Worm (Caenorhabditis elegans): ENCODE results near the gene algn-11.

Gene algn-11

DNA sequence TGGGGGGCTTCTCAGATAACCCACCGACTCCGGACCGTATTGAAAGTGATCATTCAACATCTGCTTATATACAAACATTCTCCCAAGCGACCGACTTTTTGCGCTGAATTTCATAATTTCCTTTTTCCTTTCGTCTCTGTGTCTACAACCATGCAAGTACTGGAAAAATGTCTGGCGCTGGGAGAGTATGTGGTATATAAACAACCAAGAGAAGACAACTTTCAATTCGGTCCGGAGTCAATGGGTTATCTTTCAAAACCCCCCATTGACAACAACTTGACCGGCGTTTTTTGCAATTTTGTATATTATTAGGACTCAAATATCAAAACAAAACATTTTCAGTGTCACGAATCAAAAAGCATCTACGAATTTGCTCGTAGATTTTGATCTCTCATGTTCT, 11.9 kb downstream of the algn-11 start (continued):
- TF ChIP-seq spr-1 (tag; optimal IDR thresholded peaks at IDR 0.05) (peak; percentile 20), zip-2 (tag; optimal IDR thresholded peaks at IDR 0.05) (peak; percentile 89), snpc-1.2 (GFP tag; IDR thresholded peaks at IDR 0.05) (0 out of 2 replicates have a peak, but pooled peaks have one; percentile 30), ctbp-1 (GFP tag; IDR thresholded peaks at IDR 0.05) (no peak), zfp-2 (tag; optimal IDR thresholded peaks at IDR 0.05) (peak; percentile 14), D1046.2 (GFP tag; IDR thresholded peaks at IDR 0.05) (peak; percentile 45; the same call in 1 of the 2 replicates), dmd-8 (GFP tag; IDR thresholded peaks at IDR 0.05) (no peak), F49E8.2 (tag; optimal IDR thresholded peaks at IDR 0.05; ENCODE audit: borderline replicate concordance) (no peak), ceh-28 (tag; optimal IDR thresholded peaks at IDR 0.05) (no peak), tra-1 (GFP tag; IDR thresholded peaks at IDR 0.05) (peak; percentile 79; the same call in 1 of the 2 replicates), ZK337.2 (GFP tag; IDR thresholded peaks at IDR 0.05) (peak; percentile 33; the same call in 1 of the 2 replicates), sdz-12 (GFP tag; optimal IDR thresholded peaks at IDR 0.05) (peak; percentile 74), nhr-237 (tag; optimal IDR thresholded peaks at IDR 0.05) (no peak), dmd-6 (GFP tag; IDR thresholded peaks at IDR 0.05) (peak; percentile 80), daf-12 (tag; optimal IDR thresholded peaks at IDR 0.05) (no peak), ces-1 (GFP tag; optimal IDR thresholded peaks at IDR 0.05) (no peak), hmg-1.1 (GFP tag; IDR thresholded peaks at IDR 0.05) (peak; percentile 75), ama-1 (optimal IDR thresholded peaks at IDR 0.05) (no peak), nhr-48 (tag; optimal IDR thresholded peaks at IDR 0.05) (peak; percentile 59), lir-3 (tag; optimal IDR thresholded peaks at IDR 0.05) (peak; percentile 4), Y5F2A.4 (GFP tag; optimal IDR thresholded peaks at IDR 0.05) (peak; percentile 63), T20F7.1 (GFP tag; optimal IDR thresholded peaks at IDR 0.05) (peak; percentile 87), unc-130 (GFP tag; optimal IDR thresholded peaks at IDR 0.05) (no peak), lin-39 (tag; optimal IDR thresholded peaks at IDR 0.05) (no peak), F26F4.8 (GFP tag; conservative IDR thresholded peaks at IDR 0.05) (0 out of 2 replicates have a peak, but pooled peaks have one; percentile 42), F10B5.3 (tag; optimal IDR thresholded peaks at IDR 0.05) (no peak), lin-38 (GFP tag; IDR thresholded peaks at IDR 0.05) (peak; percentile 84), gei-8 (GFP tag; optimal IDR thresholded peaks at IDR 0.05) (peak; percentile 37), pha-4 (GFP tag; IDR thresholded peaks at IDR 0.05) (no peak), pha-4 (tag; optimal IDR thresholded peaks at IDR 0.05) (no peak), dmd-9 (GFP tag; IDR thresholded peaks at IDR 0.05) (peak; percentile 67; the same call in 1 of the 2 replicates), nhr-25 (tag; optimal IDR thresholded peaks at IDR 0.05; ENCODE audit: borderline replicate concordance, insufficient read depth) (no peak), lin-15B (tag; optimal IDR thresholded peaks at IDR 0.05) (no peak), lsy-2 (tag; optimal IDR thresholded peaks at IDR 0.05) (peak in 1 of 2 experiments; percentile 89), pqm-1 (tag; optimal IDR thresholded peaks at IDR 0.05) (peak; percentile 26), nhr-10 (tag; optimal IDR thresholded peaks at IDR 0.05) (no peak), hlh-30 (tag; optimal IDR thresholded peaks at IDR 0.05; ENCODE audit: insufficient read depth) (peak; percentile 60), mxl-2 (GFP tag; conservative IDR thresholded peaks at IDR 0.05) (no peak), lin-29 (GFP tag; IDR thresholded peaks at IDR 0.05) (no peak), F37D6.2 (tag; optimal IDR thresholded peaks at IDR 0.05) (peak; percentile 38), ceh-20 (GFP tag; IDR thresholded peaks at IDR 0.05) (0 out of 2 replicates have a peak, but pooled peaks have one; percentile 31), cey-2 (tag; optimal IDR thresholded peaks at IDR 0.05; ENCODE audit: borderline replicate concordance, insufficient read depth) (no peak), set-16 (GFP tag; IDR thresholded peaks at IDR 0.05) (no peak), madf-9 (GFP tag; conservative IDR thresholded peaks at IDR 0.05) (peak; percentile 73), ceh-44 (GFP tag; IDR thresholded peaks at IDR 0.05) (no peak), spr-3 (GFP tag; optimal IDR thresholded peaks at IDR 0.05) (peak; percentile 28), unc-62 (GFP tag; optimal IDR thresholded peaks at IDR 0.05 in 1 of 2) (no peak), unc-62 (tag; optimal IDR thresholded peaks at IDR 0.05) (no peak), daf-19 (GFP tag; conservative IDR thresholded peaks at IDR 0.05) (0 out of 2 replicates have a peak, but pooled peaks have one; percentile 48), nhr-41 (GFP tag; IDR thresholded peaks at IDR 0.05) (peak; percentile 56; the same call in 1 of the 2 replicates), nhr-28 (tag; optimal IDR thresholded peaks at IDR 0.05) (peak; percentile 37)

Data from whole organism, L4 larva.